Worm (Caenorhabditis elegans): ENCODE results near the gene Y59C2A.2.
"Not testable (repeated sequence)": the region's sequence is repeated elsewhere in the genome, so short reads cannot be mapped to it uniquely, and the experiment has no call there.

Gene Y59C2A.2

ce11 chrII:2224916-2225315, 21.0 kb upstream of the Y59C2A.2 start:
- TF ChIP-seq unc-62 (GFP tag; optimal IDR thresholded peaks at IDR 0.05 in 1 of 2) (peak in 1 of 2 experiments; percentile 27), ceh-28 (tag; optimal IDR thresholded peaks at IDR 0.05) (peak; percentile 60)
- TF ChIP-seq unc-62 (tag; optimal IDR thresholded peaks at IDR 0.05), result not testable (repeated sequence)

- TF ChIP-seq ceh-32 (tag; optimal IDR thresholded peaks at IDR 0.05; ENCODE audit: poor library complexity) (no peak), fkh-10 (GFP tag; optimal IDR thresholded peaks at IDR 0.05) (no peak), T20F7.1 (GFP tag; optimal IDR thresholded peaks at IDR 0.05) (no peak), ceh-62 (tag; optimal IDR thresholded peaks at IDR 0.05) (no peak), unc-39 (tag; optimal IDR thresholded peaks at IDR 0.05) (no peak), spr-3 (GFP tag; optimal IDR thresholded peaks at IDR 0.05) (no peak), spr-1 (tag; optimal IDR thresholded peaks at IDR 0.05) (no peak), set-16 (GFP tag; IDR thresholded peaks at IDR 0.05) (no peak), nhr-102 (tag; optimal IDR thresholded peaks at IDR 0.05) (no peak), lin-13 (GFP tag; optimal IDR thresholded peaks at IDR 0.05) (no peak), duxl-1 (tag; optimal IDR thresholded peaks at IDR 0.05; ENCODE audit: poor library complexity) (no peak), pha-4 (GFP tag; IDR thresholded peaks at IDR 0.05) (no peak), pha-4 (tag; optimal IDR thresholded peaks at IDR 0.05) (no peak), skn-1 (tag; optimal IDR thresholded peaks at IDR 0.05) (no peak), pqm-1 (tag; optimal IDR thresholded peaks at IDR 0.05) (no peak), ZK337.2 (GFP tag; IDR thresholded peaks at IDR 0.05) (no peak), ztf-7 (tag; optimal IDR thresholded peaks at IDR 0.05) (no peak), mep-1 (tag; optimal IDR thresholded peaks at IDR 0.05) (no peak), nhr-77 (tag; optimal IDR thresholded peaks at IDR 0.05) (no peak), saeg-2 (GFP tag; IDR thresholded peaks at IDR 0.05) (no peak)
These were observed 19.5 kb upstream of the Y59C2A.2 start, which contains the start of gene cbs-2 for ce11 chrII:2223467-2223866. TSS of gene cbs-2 (minus strand) at chrII:2223567.

ce11 chrII:2221196-2221896, 17.4 kb upstream of the Y59C2A.2 start:
- TF ChIP-seq nhr-102 (tag; optimal IDR thresholded peaks at IDR 0.05) (no peak), lin-13 (GFP tag; optimal IDR thresholded peaks at IDR 0.05) (peak; percentile 89), F10B5.3 (tag; optimal IDR thresholded peaks at IDR 0.05) (no peak), lim-7 (GFP tag; IDR thresholded peaks at IDR 0.05) (no peak), ceh-28 (tag; optimal IDR thresholded peaks at IDR 0.05) (no peak), skn-1 (tag; optimal IDR thresholded peaks at IDR 0.05) (no peak), ZK546.5 (tag; optimal IDR thresholded peaks at IDR 0.05) (no peak), set-16 (GFP tag; IDR thresholded peaks at IDR 0.05) (peak; percentile 88), nhr-28 (tag; optimal IDR thresholded peaks at IDR 0.05) (peak; percentile 93), Y75B8A.6 (GFP tag; IDR thresholded peaks at IDR 0.05) (no peak)

ce11 chrII:2219880-2220279, 15.9 kb upstream of the Y59C2A.2 start, which contains the start of gene Y59C2A.3:
TSS of gene Y59C2A.3 (minus strand) at chrII:2219921.
- TF ChIP-seq nhr-41 (GFP tag; IDR thresholded peaks at IDR 0.05) (no peak), spr-3 (GFP tag; optimal IDR thresholded peaks at IDR 0.05) (no peak), dpl-1 (GFP tag; optimal IDR thresholded peaks at IDR 0.05) (peak; percentile 19), hlh-11 (tag; optimal IDR thresholded peaks at IDR 0.05) (peak; percentile 17), ctbp-1 (GFP tag; IDR thresholded peaks at IDR 0.05) (no peak), ZK337.2 (GFP tag; IDR thresholded peaks at IDR 0.05) (no peak), daf-19 (GFP tag; conservative IDR thresholded peaks at IDR 0.05) (no peak), daf-12 (tag; optimal IDR thresholded peaks at IDR 0.05) (no peak), zip-2 (tag; optimal IDR thresholded peaks at IDR 0.05) (no peak), pqm-1 (tag; optimal IDR thresholded peaks at IDR 0.05) (no peak), lin-39 (tag; optimal IDR thresholded peaks at IDR 0.05) (no peak), zag-1 (tag; optimal IDR thresholded peaks at IDR 0.05) (no peak), hmg-1.1 (GFP tag; IDR thresholded peaks at IDR 0.05) (0 out of 2 replicates have a peak, but pooled peaks have one; percentile 18), mdt-29 (GFP tag; IDR thresholded peaks at IDR 0.05) (no peak), arid-1 (GFP tag; conservative IDR thresholded peaks at IDR 0.05) (no peak), zip-11 (GFP tag; IDR thresholded peaks at IDR 0.05) (no peak), sdz-12 (GFP tag; optimal IDR thresholded peaks at IDR 0.05) (no peak), lir-3 (tag; optimal IDR thresholded peaks at IDR 0.05) (no peak), ZK546.5 (tag; optimal IDR thresholded peaks at IDR 0.05) (no peak), dmd-6 (GFP tag; IDR thresholded peaks at IDR 0.05) (no peak), rbr-2 (tag; optimal IDR thresholded peaks at IDR 0.05) (peak; percentile 65), set-16 (GFP tag; IDR thresholded peaks at IDR 0.05) (peak; percentile 80), aha-1 (tag) (peak; percentile 58), snpc-1.2 (GFP tag; IDR thresholded peaks at IDR 0.05) (no peak)
